Worm (Caenorhabditis elegans) whole organism, young adult: ENCODE data around the gene F46C3.2.

Experiments
- B0019.2 ChIP-seq: fragments of 200-800 bp; sonication (Bioruptor generic); conservative IDR thresholded peaks from 2 replicates; pipeline ENCODE4 v1.3.6; 2022; ENCODE audit warnings: missing genetic modification reagents, missing genetic modification characterization, missing compliant biosample characterization
- B0336.3 ChIP-seq: fragments of 200-800 bp; sonication (Bioruptor generic); IDR thresholded peaks from 2 replicates; pipeline ENCODE4 v1.3.6; 2022; ENCODE audit warnings: missing genetic modification characterization, missing compliant biosample characterization
- F22D6.2 ChIP-seq: sonication (generic microtip); optimal IDR thresholded peaks from 2 replicates; lab custom pipeline; 2016; ENCODE audit warnings: mild to moderate bottlenecking, missing genetic modification characterization, missing compliant biosample characterization
- F23B12.7 ChIP-seq: sonication (generic microtip); optimal IDR thresholded peaks from 2 replicates; lab custom pipeline; 2017; ENCODE audit warnings: missing genetic modification characterization, mild to moderate bottlenecking, missing compliant biosample characterization, antibody characterized with exemption, moderate library complexity; ENCODE audit not compliant: insufficient read depth
- F49E8.2 ChIP-seq: sonication (generic microtip); optimal IDR thresholded peaks from 3 replicates; lab custom pipeline; 2017; ENCODE audit warnings: missing genetic modification characterization, mild to moderate bottlenecking, missing compliant biosample characterization, antibody characterized with exemption, moderate library complexity; ENCODE audit not compliant: insufficient read depth
- F57A8.1 ChIP-seq: fragments of 200-800 bp; sonication (Bioruptor generic); optimal IDR thresholded peaks from 2 replicates; lab custom pipeline; 2018; ENCODE audit warnings: mild to moderate bottlenecking, missing genetic modification characterization, moderate library complexity, missing compliant biosample characterization
- F57C9.4 ChIP-seq: sonication (generic microtip); optimal IDR thresholded peaks from 2 replicates; lab custom pipeline; 2017; ENCODE audit warnings: mild to moderate bottlenecking, missing genetic modification characterization, missing compliant biosample characterization
- T26A5.8 ChIP-seq: sonication (generic microtip); optimal IDR thresholded peaks from 2 replicates; lab custom pipeline; 2016; ENCODE audit warnings: missing genetic modification characterization, missing compliant biosample characterization
- Y53F4B.3 ChIP-seq: fragments of 200-800 bp; sonication (Bioruptor generic); IDR thresholded peaks from 2 replicates; pipeline ENCODE4 v1.3.6; 2022; ENCODE audit warnings: missing genetic modification reagents, missing genetic modification characterization, missing compliant biosample characterization
- Y67H2A.10 ChIP-seq: fragments of 200-800 bp; sonication (Bioruptor generic); conservative IDR thresholded peaks from 2 replicates; pipeline ENCODE4 v1.3.6; 2022; ENCODE audit warnings: missing genetic modification reagents, missing genetic modification characterization, missing compliant biosample characterization
- Y79H2A.3 ChIP-seq: fragments of 200-800 bp; sonication (Bioruptor generic); conservative IDR thresholded peaks from 2 replicates; pipeline ENCODE4 v1.3.6; 2022; ENCODE audit warnings: missing genetic modification reagents, missing genetic modification characterization, missing compliant biosample characterization
- Y95B8A.8 ChIP-seq: fragments of 200-800 bp; sonication (Bioruptor generic); IDR thresholded peaks from 2 replicates; pipeline ENCODE4 v1.3.6; 2022; ENCODE audit warnings: missing genetic modification reagents, missing genetic modification characterization, missing compliant biosample characterization
- ZK185.1 ChIP-seq: sonication (generic microtip); optimal IDR thresholded peaks from 2 replicates; lab custom pipeline; 2016; ENCODE audit warnings: mild to moderate bottlenecking, missing genetic modification characterization, missing compliant biosample characterization; ENCODE audit not compliant: poor library complexity, severe bottlenecking
- aptf-2 ChIP-seq: fragments of 200-800 bp; sonication (Bioruptor generic); conservative IDR thresholded peaks from 2 replicates; pipeline ENCODE4 v1.3.6; 2022; ENCODE audit warnings: missing genetic modification reagents, missing genetic modification characterization, missing compliant biosample characterization
- attf-5 ChIP-seq: fragments of 200-800 bp; sonication (Bioruptor generic); optimal IDR thresholded peaks from 2 replicates; lab custom pipeline; 2018; ENCODE audit warnings: mild to moderate bottlenecking, missing genetic modification characterization, missing compliant biosample characterization
- bed-1 ChIP-seq: fragments of 200-800 bp; sonication (Bioruptor generic); IDR thresholded peaks from 2 replicates; pipeline ENCODE4 v1.3.6; 2022; ENCODE audit warnings: missing genetic modification reagents, missing genetic modification characterization, missing compliant biosample characterization
- ccch-3 ChIP-seq: fragments of 200-800 bp; sonication (Bioruptor generic); optimal IDR thresholded peaks from 2 replicates; lab custom pipeline; 2018; ENCODE audit warnings: mild to moderate bottlenecking, missing genetic modification characterization, missing compliant biosample characterization
- ceh-58 ChIP-seq: fragments of 200-800 bp; sonication (Bioruptor generic); IDR thresholded peaks from 2 replicates; pipeline ENCODE4 v1.3.6; 2022; ENCODE audit warnings: missing genetic modification characterization, missing compliant biosample characterization
- ceh-79 ChIP-seq: sonication (generic microtip); optimal IDR thresholded peaks from 2 replicates; lab custom pipeline; 2017; ENCODE audit warnings: mild to moderate bottlenecking, missing genetic modification characterization, missing compliant biosample characterization
- chd-7 ChIP-seq: sonication (generic microtip); optimal IDR thresholded peaks from 2 replicates; lab custom pipeline; 2016; ENCODE audit warnings: mild to moderate bottlenecking, missing genetic modification characterization, moderate library complexity, missing compliant biosample characterization
- ekl-4 ChIP-seq: fragments of 200-800 bp; sonication (Bioruptor generic); IDR thresholded peaks from 2 replicates; pipeline ENCODE4 v1.3.6; 2022; ENCODE audit warnings: missing genetic modification reagents, missing genetic modification characterization, missing compliant biosample characterization
- hlh-12 ChIP-seq: sonication (generic microtip); optimal IDR thresholded peaks from 2 replicates; lab custom pipeline; 2016; ENCODE audit warnings: missing genetic modification characterization, missing compliant biosample characterization
- hmg-1.2 ChIP-seq: fragments of 200-800 bp; sonication (Bioruptor generic); IDR thresholded peaks from 2 replicates; pipeline ENCODE4 v1.3.6; 2022; ENCODE audit warnings: missing genetic modification reagents, missing genetic modification characterization, missing compliant biosample characterization
- hmg-20 ChIP-seq: fragments of 200-800 bp; sonication (Bioruptor generic); IDR thresholded peaks from 2 replicates; pipeline ENCODE4 v1.3.6; 2022; ENCODE audit warnings: missing genetic modification reagents, missing genetic modification characterization, missing compliant biosample characterization
- hsf-1 ChIP-seq: fragments of 200-800 bp; sonication (Bioruptor generic); IDR thresholded peaks from 2 replicates; pipeline ENCODE4 v1.3.6; 2022; ENCODE audit warnings: missing genetic modification reagents, missing genetic modification characterization, missing compliant biosample characterization
- let-526 ChIP-seq: fragments of 200-800 bp; sonication (Bioruptor generic); IDR thresholded peaks from 2 replicates; pipeline ENCODE4 v1.3.6; 2022; ENCODE audit warnings: missing genetic modification reagents, missing genetic modification characterization, missing compliant biosample characterization
- let-607 ChIP-seq, 2 experiments: fragments of 200-800 bp in 1 of 2; sonication (Bioruptor generic) in 1 of 2; sonication (generic microtip) in 1 of 2; optimal IDR thresholded peaks; 2 replicates each; lab custom pipeline; 2016 to 2018; ENCODE audit warnings: mild to moderate bottlenecking in 2 of 2, missing compliant biosample characterization in 2 of 2, missing genetic modification characterization in 2 of 2, moderate library complexity in 2 of 2, missing genotype in 1 of 2
- lin-26 ChIP-seq: fragments of 200-800 bp; sonication (Bioruptor generic); IDR thresholded peaks from 2 replicates; pipeline ENCODE4 v1.3.6; 2022; ENCODE audit warnings: missing genetic modification reagents, missing genetic modification characterization, missing compliant biosample characterization
- lin-35 ChIP-seq, 3 experiments: fragments of 150-350 bp in 2 of 3; sonication (generic microtip) in 1 of 3; optimal IDR thresholded peaks; 2 replicates each; lab custom pipeline; 2014 to 2018; ENCODE audit warnings: missing biosample characterization in 3 of 3, missing genetic modification characterization in 3 of 3, missing genetic modification reagents in 3 of 3
- lin-40 ChIP-seq: sonication (generic microtip); optimal IDR thresholded peaks from 2 replicates; lab custom pipeline; 2016; ENCODE audit warnings: missing genetic modification characterization, mild to moderate bottlenecking, missing compliant biosample characterization, missing genotype, missing genetic modification reagents
- lin-54 ChIP-seq: fragments of 200-800 bp; sonication (Bioruptor generic); optimal IDR thresholded peaks from 2 replicates; lab custom pipeline; 2018; ENCODE audit warnings: mild to moderate bottlenecking, missing genetic modification characterization, missing compliant biosample characterization
- lir-1 ChIP-seq: fragments of 200-800 bp; sonication (Bioruptor generic); conservative IDR thresholded peaks from 2 replicates; pipeline ENCODE4 v1.3.6; 2022; ENCODE audit warnings: missing genetic modification reagents, missing genetic modification characterization, missing compliant biosample characterization
- madf-10 ChIP-seq: sonication (generic microtip); optimal IDR thresholded peaks from 2 replicates; lab custom pipeline; 2016; ENCODE audit warnings: mild to moderate bottlenecking, missing genetic modification characterization, missing compliant biosample characterization
- nfya-2 ChIP-seq: fragments of 200-800 bp; sonication (Bioruptor generic); IDR thresholded peaks from 2 replicates; pipeline ENCODE4 v1.3.6; 2022; ENCODE audit warnings: missing genetic modification reagents, missing genetic modification characterization, missing compliant biosample characterization
- nfyb-1 ChIP-seq: fragments of 200-800 bp; sonication (Bioruptor generic); IDR thresholded peaks from 2 replicates; pipeline ENCODE4 v1.3.6; 2022; ENCODE audit warnings: missing genetic modification reagents, missing genetic modification characterization, missing compliant biosample characterization
- pbrm-1 ChIP-seq: fragments of 200-800 bp; sonication (Bioruptor generic); IDR thresholded peaks from 2 replicates; pipeline ENCODE4 v1.3.6; 2022; ENCODE audit warnings: missing genetic modification reagents, missing genetic modification characterization, missing compliant biosample characterization
- rcor-1 ChIP-seq: fragments of 200-800 bp; sonication (Bioruptor generic); IDR thresholded peaks from 2 replicates; pipeline ENCODE4 v1.3.6; 2022; ENCODE audit warnings: missing genetic modification reagents, missing genetic modification characterization, missing compliant biosample characterization
- rpc-1 ChIP-seq, 2 experiments: fragments of 150-350 bp in 1 of 2; sonication (generic microtip) in 1 of 2; optimal IDR thresholded peaks; 2 replicates each; lab custom pipeline; 2014 to 2018; ENCODE audit warnings: missing biosample characterization in 1 of 2, missing genetic modification characterization in 1 of 2, missing genetic modification reagents in 1 of 2, missing genotype in 1 of 2
- snpc-1.1 ChIP-seq: sonication (generic microtip); optimal IDR thresholded peaks from 2 replicates; lab custom pipeline; 2017; ENCODE audit warnings: missing genetic modification characterization, mild to moderate bottlenecking, missing compliant biosample characterization, antibody characterized with exemption, moderate library complexity, missing genotype, missing genetic modification reagents; ENCODE audit not compliant: insufficient read depth
- snpc-3.4 ChIP-seq: sonication (generic microtip); optimal IDR thresholded peaks from 2 replicates; lab custom pipeline; 2017; ENCODE audit warnings: missing genetic modification characterization, mild to moderate bottlenecking, missing compliant biosample characterization, antibody characterized with exemption, moderate library complexity, missing genotype, missing genetic modification reagents
- sptf-2 ChIP-seq: fragments of 200-800 bp; sonication (Bioruptor generic); optimal IDR thresholded peaks from 2 replicates; lab custom pipeline; 2018; ENCODE audit warnings: mild to moderate bottlenecking, missing genetic modification characterization, missing compliant biosample characterization
- tbp1 ChIP-seq: fragments of 200-800 bp; sonication (Bioruptor generic); optimal IDR thresholded peaks from 2 replicates; lab custom pipeline; 2018; ENCODE audit warnings: mild to moderate bottlenecking, missing genetic modification characterization, missing compliant biosample characterization
- unc-62 ChIP-seq: fragments of 150-350 bp; optimal IDR thresholded peaks from 2 replicates; lab custom pipeline; 2014; ENCODE audit warnings: missing biosample characterization, missing genetic modification reagents, missing genetic modification characterization
- xnd-1 ChIP-seq: sonication (generic microtip); optimal IDR thresholded peaks from 2 replicates; lab custom pipeline; 2016; ENCODE audit warnings: missing genotype, missing genetic modification reagents, missing genetic modification characterization, missing compliant biosample characterization
- zim-3 ChIP-seq: sonication (generic microtip); optimal IDR thresholded peaks from 2 replicates; lab custom pipeline; 2017; ENCODE audit warnings: mild to moderate bottlenecking, missing genetic modification characterization, moderate library complexity, missing compliant biosample characterization
- ztf-18 ChIP-seq: sonication (generic microtip); optimal IDR thresholded peaks from 2 replicates; lab custom pipeline; 2016; ENCODE audit warnings: missing genotype, mild to moderate bottlenecking, missing genetic modification characterization, missing compliant biosample characterization
- ztf-3 ChIP-seq: fragments of 200-800 bp; sonication (Bioruptor generic); optimal IDR thresholded peaks from 2 replicates; lab custom pipeline; 2018; ENCODE audit warnings: mild to moderate bottlenecking, missing genetic modification characterization, missing compliant biosample characterization

The F46C3.2 gene

ce11 chrX:11414837-11415550 lies 3.6 kb downstream of the F46C3.2 start, which contains the start of gene pek-1 (continued):
- TF ChIP-seq unc-62 (no peak), hsf-1 (GFP tag; lab: Robert Waterston, UW) (peak; percentile 89), B0336.3 (peak; percentile 44; the same call in 1 of the 2 replicates), snpc-1.1 (tag; lab: Kevin White, UChicago) (no peak), hmg-1.2 (GFP tag; lab: Robert Waterston, UW) (peak; percentile 62; the same call in 1 of the 2 replicates), Y95B8A.8 (GFP tag; lab: Robert Waterston, UW) (no peak), F57C9.4 (tag; lab: Kevin White, UChicago) (no peak), xnd-1 (tag; lab: Kevin White, UChicago) (no peak), let-526 (no peak), tbp1 (GFP tag; lab: Kevin White, UChicago) (no peak), ekl-4 (GFP tag; lab: Robert Waterston, UW) (peak; percentile 10; the same call in 1 of the 2 replicates), ztf-18 (tag; lab: Kevin White, UChicago) (no peak), Y53F4B.3 (GFP tag; lab: Robert Waterston, UW) (no peak), F49E8.2 (tag; lab: Kevin White, UChicago) (no peak), Y67H2A.10 (GFP tag; lab: Robert Waterston, UW) (no peak), T26A5.8 (tag; lab: Kevin White, UChicago) (no peak), ztf-3 (GFP tag; lab: Kevin White, UChicago) (no peak), ceh-79 (tag; lab: Kevin White, UChicago) (no peak), lir-1 (GFP tag; lab: Robert Waterston, UW) (no peak), let-607 (tag; optimal IDR thresholded peaks at IDR 0.05; lab: Kevin White, UChicago) (peak; percentile 73 to 88), ceh-58 (GFP tag; lab: Robert Waterston, UW) (no peak), F23B12.7 (tag; lab: Kevin White, UChicago) (no peak), madf-10 (tag; lab: Kevin White, UChicago) (peak; percentile 4), rcor-1 (no peak), nfyb-1 (GFP tag; lab: Robert Waterston, UW) (0 out of 2 replicates have a peak, but pooled peaks have one; percentile 31), snpc-3.4 (no peak), aptf-2 (no peak), ccch-3 (GFP tag; lab: Kevin White, UChicago) (no peak), zim-3 (tag; lab: Kevin White, UChicago) (no peak), nfya-2 (no peak), B0019.2 (GFP tag; lab: Robert Waterston, UW) (no peak), hmg-20 (GFP tag; lab: Robert Waterston, UW) (no peak), chd-7 (tag; lab: Kevin White, UChicago) (no peak), hlh-12 (no peak), lin-40 (peak; percentile 45), lin-26 (GFP tag; lab: Robert Waterston, UW) (no peak), F22D6.2 (no peak), bed-1 (GFP tag; lab: Robert Waterston, UW) (no peak), ZK185.1 (tag; lab: Kevin White, UChicago) (no peak), attf-5 (GFP tag; lab: Kevin White, UChicago) (no peak), pbrm-1 (GFP tag; lab: Robert Waterston, UW) (no peak), lin-54 (GFP tag; lab: Kevin White, UChicago) (no peak), Y79H2A.3 (no peak), sptf-2 (GFP tag; lab: Kevin White, UChicago) (no peak), rpc-1 (optimal IDR thresholded peaks at IDR 0.05; lab: Kevin White, UChicago) (peak; percentile 15), rpc-1 (tag; optimal IDR thresholded peaks at IDR 0.05; lab: Kevin White, UChicago) (no peak), lin-35 (GFP tag; optimal IDR thresholded peaks at IDR 0.05; lab: Kevin White, UChicago) (no peak), F57A8.1 (GFP tag; lab: Kevin White, UChicago) (no peak)
